Fruit fly (Drosophila melanogaster): ENCODE data around the gene Rint1.
A peak's percentile ranks its signal among the peaks of the same experiment; 100 is the strongest.

Rint1 gene

DNA sequence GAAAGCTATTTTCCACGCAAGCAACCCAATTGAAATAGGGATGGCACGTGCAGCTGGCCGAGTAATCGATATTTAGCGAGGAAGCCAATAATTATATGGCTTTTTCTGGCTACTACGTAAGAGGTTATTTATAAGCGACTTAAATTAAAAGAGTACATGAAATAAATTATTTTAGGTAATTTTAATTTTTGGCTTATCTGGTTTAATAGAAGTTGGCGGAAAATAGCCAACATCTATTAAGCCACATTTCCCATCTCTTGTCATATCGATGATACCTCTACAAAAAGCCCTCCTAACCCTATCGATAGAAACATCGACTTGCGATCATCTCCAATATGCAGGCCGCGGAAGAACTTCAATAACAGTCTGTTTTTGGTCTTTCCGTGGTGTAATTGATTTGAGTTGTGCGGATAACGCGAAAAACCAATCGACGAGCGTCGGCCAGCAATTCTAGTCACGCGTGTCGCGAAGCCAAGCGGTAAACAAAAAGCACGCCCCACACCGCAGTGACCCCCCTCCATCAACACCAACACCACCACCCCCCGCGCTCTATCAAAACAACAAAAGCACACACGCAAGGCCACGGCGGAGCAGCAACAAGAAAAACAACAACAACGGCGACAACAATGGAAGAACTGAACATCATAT is 24.7 kb downstream of the Rint1 start, which contains the start of the genes Srp19 and qm (continued):
- TF ChIP-seq Fer1 (GFP tag; optimal IDR thresholded peaks at IDR 0.05) (peak; percentile 51), CG4404 (GFP tag; IDR thresholded peaks at IDR 0.05) (peak; percentile 34; the same call in 1 of the 2 replicates), Atf6 (GFP tag; IDR thresholded peaks at IDR 0.05) (peak; percentile 64), CG15011 (GFP tag; optimal IDR thresholded peaks at IDR 0.05) (no peak), kni (GFP tag; optimal IDR thresholded peaks at IDR 0.05) (peak; percentile 53), Sin3A (optimal IDR thresholded peaks at IDR 0.05) (peak; percentile 95), otp (GFP tag; IDR thresholded peaks at IDR 0.05) (0 out of 3 replicates have a peak, but pooled peaks have one; percentile 5), CG18619 (GFP tag; optimal IDR thresholded peaks at IDR 0.05) (peak; percentile 13), CG6175 (GFP tag; IDR thresholded peaks at IDR 0.05) (no peak), CG14860 (GFP tag; IDR thresholded peaks at IDR 0.05; ENCODE audit: partially characterized antibody) (peak; percentile 77; the same call in 2 of the 3 replicates), odd (GFP tag; optimal IDR thresholded peaks at IDR 0.05) (peak; percentile 6), dysf (GFP tag; IDR thresholded peaks at IDR 0.05) (peak; percentile 64), CG6854 (GFP tag; optimal IDR thresholded peaks at IDR 0.05) (peak; percentile 59), lab (GFP tag; optimal IDR thresholded peaks at IDR 0.05) (peak; percentile 55), CG4854 (GFP tag; optimal IDR thresholded peaks at IDR 0.05) (peak; percentile 26), CG30403 (GFP tag; optimal IDR thresholded peaks at IDR 0.05) (peak; percentile 84), lola (GFP tag; optimal IDR thresholded peaks at IDR 0.05) (peak in 1 of 3 experiments; percentile 13), HLHmδ (GFP tag; optimal IDR thresholded peaks at IDR 0.05) (peak; percentile 59), knrl (GFP tag; IDR thresholded peaks at IDR 0.05; ENCODE audit: partially characterized antibody) (peak; percentile 92), CG9215 (GFP tag; IDR thresholded peaks at IDR 0.05) (peak; percentile 32; the same call in 1 of the 2 replicates), Hey (tag; optimal IDR thresholded peaks at IDR 0.05) (no peak), gt (GFP tag; IDR thresholded peaks at IDR 0.05) (no peak), CG9437 (GFP tag; optimal IDR thresholded peaks at IDR 0.05) (no peak), vvl (GFP tag; IDR thresholded peaks at IDR 0.05) (peak; percentile 78), CG10321 (GFP tag; IDR thresholded peaks at IDR 0.05) (no peak), CG10267 (tag; optimal IDR thresholded peaks at IDR 0.05) (peak; percentile 40), crol (GFP tag; IDR thresholded peaks at IDR 0.05) (peak; percentile 99), Lpt (GFP tag; optimal IDR thresholded peaks at IDR 0.05) (no peak), zen (tag; optimal IDR thresholded peaks at IDR 0.05) (peak; percentile 35), z (GFP tag; IDR thresholded peaks at IDR 0.05) (no peak), CG12071 (GFP tag; optimal IDR thresholded peaks at IDR 0.05) (peak; percentile 55), CG2129 (GFP tag; IDR thresholded peaks at IDR 0.05; ENCODE audit: partially characterized antibody) (peak; percentile 59; the same call in 1 of the 2 replicates), Eip74EF (GFP tag; optimal IDR thresholded peaks at IDR 0.05) (peak in 1 of 2 experiments; percentile 44), pan (optimal IDR thresholded peaks at IDR 0.05) (no peak), pan (GFP tag; optimal IDR thresholded peaks at IDR 0.05 in 1 of 2, IDR thresholded peaks at IDR 0.05 in 1 of 2) (peak in 1 of 2 experiments; percentile 63), Ets65A (GFP tag) (peak; percentile 97), CG34224 (GFP tag; IDR thresholded peaks at IDR 0.05; ENCODE audit: partially characterized antibody) (peak; percentile 70), CG16863 (GFP tag; optimal IDR thresholded peaks at IDR 0.05) (peak; percentile 25), CG8290 (GFP tag; optimal IDR thresholded peaks at IDR 0.05) (peak; percentile 45), CG8290 (tag; optimal IDR thresholded peaks at IDR 0.05) (peak in 1 of 2 experiments; percentile 49), HHEX (GFP tag; optimal IDR thresholded peaks at IDR 0.05) (no peak), CG11456 (GFP tag; IDR thresholded peaks at IDR 0.05) (0 out of 3 replicates have a peak, but pooled peaks have one; percentile 41), fd96Cb (tag; optimal IDR thresholded peaks at IDR 0.05) (peak; percentile 30), HLH4C (GFP tag; IDR thresholded peaks at IDR 0.05; ENCODE audit: partially characterized antibody) (peak; percentile 73), vfl (GFP tag; optimal IDR thresholded peaks at IDR 0.05) (peak; percentile 54), jing (GFP tag; optimal IDR thresholded peaks at IDR 0.05) (no peak), chn (GFP tag; optimal IDR thresholded peaks at IDR 0.05) (peak; percentile 44), CG17568 (GFP tag; optimal IDR thresholded peaks at IDR 0.05) (no peak), sr (GFP tag; IDR thresholded peaks at IDR 0.05) (0 out of 3 replicates have a peak, but pooled peaks have one; percentile 20)

All from whole organism, embryonic.